Fruit fly (Drosophila melanogaster): ENCODE results near the gene CG18048.

Gene CG18048

DNA sequence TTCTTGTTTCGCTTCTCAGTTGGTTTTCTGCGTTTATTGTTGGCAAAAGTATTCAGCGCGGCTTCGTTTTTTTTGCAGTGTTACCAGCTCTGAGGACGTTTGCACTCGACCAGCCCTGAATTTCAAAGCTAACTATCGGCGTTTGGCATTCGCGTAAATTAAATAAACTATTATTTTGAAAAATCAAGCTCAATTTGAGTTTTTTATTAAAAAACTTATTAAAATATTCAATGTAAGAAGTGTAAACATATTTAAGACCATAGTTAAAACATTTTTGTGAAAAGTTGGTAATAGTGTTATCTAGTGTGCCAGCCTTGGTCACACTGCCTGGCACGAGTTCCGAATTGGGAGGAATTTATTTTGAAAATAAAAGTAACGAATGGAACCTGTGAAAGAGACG lies at the start of gene CG18048, which contains the start of gene SmD2 (continued):
- TF ChIP-seq Usf (GFP tag; optimal IDR thresholded peaks at IDR 0.05) (no peak), sc (optimal IDR thresholded peaks at IDR 0.05) (no peak), sc (GFP tag; optimal IDR thresholded peaks at IDR 0.05) (no peak), CG12391 (tag; optimal IDR thresholded peaks at IDR 0.05) (peak; percentile 44), h (optimal IDR thresholded peaks at IDR 0.05) (no peak), CG12769 (tag; optimal IDR thresholded peaks at IDR 0.05) (no peak), crc (GFP tag; optimal IDR thresholded peaks at IDR 0.05) (no peak), NK7.1 (GFP tag; optimal IDR thresholded peaks at IDR 0.05) (no peak), Hand (GFP tag; optimal IDR thresholded peaks at IDR 0.05) (no peak), MESR4 (GFP tag; optimal IDR thresholded peaks at IDR 0.05) (no peak), Spps (tag; optimal IDR thresholded peaks at IDR 0.05) (no peak), CG13424 (tag; optimal IDR thresholded peaks at IDR 0.05) (peak; percentile 32), exex (tag; optimal IDR thresholded peaks at IDR 0.05) (no peak), CG30403 (GFP tag; optimal IDR thresholded peaks at IDR 0.05) (peak; percentile 24), Bteb2 (GFP tag; optimal IDR thresholded peaks at IDR 0.05) (no peak), fru (optimal IDR thresholded peaks at IDR 0.05) (no peak), Gsc (GFP tag; IDR thresholded peaks at IDR 0.05) (no peak), D (optimal IDR thresholded peaks at IDR 0.05) (no peak), D (GFP tag; optimal IDR thresholded peaks at IDR 0.05) (no peak), row (GFP tag; IDR thresholded peaks at IDR 0.05) (peak; percentile 83), Aef1 (GFP tag; IDR thresholded peaks at IDR 0.05) (no peak), dm (GFP tag; optimal IDR thresholded peaks at IDR 0.05) (peak; percentile 68), dan (GFP tag; IDR thresholded peaks at IDR 0.05) (no peak), odd (GFP tag; optimal IDR thresholded peaks at IDR 0.05) (no peak), bcd (GFP tag; optimal IDR thresholded peaks at IDR 0.05) (peak; percentile 12), sqz (GFP tag; optimal IDR thresholded peaks at IDR 0.05) (no peak), NfI (GFP tag; optimal IDR thresholded peaks at IDR 0.05) (no peak), pnt (GFP tag; optimal IDR thresholded peaks at IDR 0.05) (no peak), stc (GFP tag; IDR thresholded peaks at IDR 0.05) (no peak), CG6689 (GFP tag; IDR thresholded peaks at IDR 0.05) (no peak), CG11085 (GFP tag; IDR thresholded peaks at IDR 0.05) (no peak), Med (GFP tag) (peak; percentile 10), CG15696 (tag; optimal IDR thresholded peaks at IDR 0.05) (no peak), Pdp1 (GFP tag; optimal IDR thresholded peaks at IDR 0.05) (peak in 1 of 2 experiments; percentile 47), CG8281 (tag; optimal IDR thresholded peaks at IDR 0.05) (no peak), klu (GFP tag; IDR thresholded peaks at IDR 0.05) (no peak), hbn (GFP tag; IDR thresholded peaks at IDR 0.05; ENCODE audit: partially characterized antibody) (peak; percentile 65), ttk (GFP tag; IDR thresholded peaks at IDR 0.05) (no peak), CG2712 (tag; optimal IDR thresholded peaks at IDR 0.05) (peak; percentile 54), CG15514 (GFP tag; optimal IDR thresholded peaks at IDR 0.05) (peak; percentile 76), Vsx1 (GFP tag; optimal IDR thresholded peaks at IDR 0.05) (no peak), CG8359 (GFP tag; optimal IDR thresholded peaks at IDR 0.05; ENCODE audit: borderline replicate concordance) (no peak), az2 (GFP tag; optimal IDR thresholded peaks at IDR 0.05) (no peak), CG14710 (tag; optimal IDR thresholded peaks at IDR 0.05) (peak; percentile 78), CG34224 (GFP tag; IDR thresholded peaks at IDR 0.05; ENCODE audit: partially characterized antibody) (peak; percentile 66; the same call in 2 of the 3 replicates), gcm (GFP tag; optimal IDR thresholded peaks at IDR 0.05) (no peak), gt (GFP tag; IDR thresholded peaks at IDR 0.05) (no peak), pb (GFP tag; optimal IDR thresholded peaks at IDR 0.05) (no peak), Fer2 (tag; optimal IDR thresholded peaks at IDR 0.05) (no peak), Dfd (GFP tag; optimal IDR thresholded peaks at IDR 0.05) (no peak), Ravus (GFP tag; IDR thresholded peaks at IDR 0.05) (no peak), jigr1 (GFP tag; IDR thresholded peaks at IDR 0.05) (no peak), Scr (GFP tag; IDR thresholded peaks at IDR 0.05; ENCODE audit: partially characterized antibody) (peak; percentile 82)
